Fruit fly (Drosophila melanogaster) whole organism, embryonic: Measurements from ENCODE around the gene CG43339.

Source experiments
- Adf1 ChIP-seq: fragments of 200-800 bp; sonication (Bioruptor generic); IDR thresholded peaks from 2 replicates; pipeline ENCODE4 v1.3.6; 2022; ENCODE audit warnings: missing biosample characterization, missing genetic modification characterization
- Awh ChIP-seq: fragments of 200-800 bp; sonication (Bioruptor generic); IDR thresholded peaks from 2 replicates; pipeline ENCODE4, ENCODE4 v1.3.6; 2022; ENCODE audit warnings: missing biosample characterization, missing genetic modification characterization
- CG10147 ChIP-seq: fragments of 200-800 bp; sonication (Bioruptor generic); optimal IDR thresholded peaks from 2 replicates; lab custom pipeline; 2019; ENCODE audit warnings: missing biosample characterization, mild to moderate bottlenecking, missing genetic modification characterization, moderate library complexity
- CG1024 ChIP-seq: fragments of 200-800 bp; sonication (Bioruptor generic); IDR thresholded peaks from 2 replicates; pipeline ENCODE4 v1.3.6; 2022; ENCODE audit warnings: missing biosample characterization, missing genetic modification characterization
- CG10543 ChIP-seq: fragments of 200-800 bp; sonication (Bioruptor generic); optimal IDR thresholded peaks from 3 replicates; lab custom pipeline; 2017; ENCODE audit warnings: missing biosample characterization, mild to moderate bottlenecking, missing genetic modification characterization, moderate library complexity
- CG11247 ChIP-seq: fragments of 200-800 bp; sonication (Bioruptor generic); IDR thresholded peaks from 2 replicates; pipeline ENCODE4 v1.3.6; 2022; ENCODE audit warnings: missing biosample characterization, missing genetic modification characterization
- CG12391 ChIP-seq: fragments of 200-800 bp; sonication (Bioruptor generic); optimal IDR thresholded peaks from 3 replicates; lab custom pipeline; 2018; ENCODE audit warnings: missing biosample characterization, mild to moderate bottlenecking, missing genetic modification characterization, moderate library complexity
- CG12769 ChIP-seq: fragments of 200-800 bp; sonication (Bioruptor generic); optimal IDR thresholded peaks from 2 replicates; lab custom pipeline; 2019; ENCODE audit warnings: missing biosample characterization, mild to moderate bottlenecking, missing genetic modification characterization, moderate library complexity
- CG12942 ChIP-seq: fragments of 200-800 bp; sonication (Bioruptor generic); optimal IDR thresholded peaks from 3 replicates; lab custom pipeline; 2016; ENCODE audit warnings: missing biosample characterization, missing genetic modification characterization
- CG13123 ChIP-seq: fragments of 200-800 bp; sonication (Bioruptor generic); optimal IDR thresholded peaks from 2 replicates; lab custom pipeline; 2016; ENCODE audit warnings: missing biosample characterization, missing genetic modification characterization
- CG14014 ChIP-seq: fragments of 200-800 bp; sonication (Bioruptor generic); IDR thresholded peaks from 2 replicates; pipeline ENCODE4 v1.3.6; 2022; ENCODE audit warnings: missing biosample characterization, missing genetic modification characterization
- CG16779 ChIP-seq: fragments of 200-800 bp; sonication (Bioruptor generic); IDR thresholded peaks from 2 replicates; pipeline ENCODE4 v1.3.6; 2022; ENCODE audit warnings: missing biosample characterization, missing genetic modification characterization
- CG17328 ChIP-seq: fragments of 200-800 bp; sonication (Bioruptor generic); IDR thresholded peaks from 2 replicates; pipeline ENCODE4 v1.3.6; 2022; ENCODE audit warnings: missing biosample characterization, missing genetic modification characterization
- CG32532 ChIP-seq: fragments of 200-800 bp; sonication (Bioruptor generic); IDR thresholded peaks from 2 replicates; pipeline ENCODE4 v1.3.6; 2022; ENCODE audit warnings: missing biosample characterization, missing genetic modification characterization
- CG7839 ChIP-seq: fragments of 200-800 bp; sonication (Bioruptor generic); optimal IDR thresholded peaks from 3 replicates; lab custom pipeline; 2018; ENCODE audit warnings: missing biosample characterization, mild to moderate bottlenecking, missing genetic modification characterization, moderate library complexity
- CG8290 ChIP-seq, 3 experiments: fragments of 200-800 bp; sonication (Bioruptor generic); optimal IDR thresholded peaks; 2 replicates each; lab custom pipeline; 2016 to 2019; ENCODE audit warnings: missing biosample characterization in 3 of 3, missing genetic modification characterization in 3 of 3, mild to moderate bottlenecking in 2 of 3, moderate library complexity in 1 of 3
- CG9727 ChIP-seq: fragments of 200-800 bp; sonication (Bioruptor generic); optimal IDR thresholded peaks from 3 replicates; lab custom pipeline; 2017; ENCODE audit warnings: missing biosample characterization, mild to moderate bottlenecking, missing genetic modification characterization
- Dbx ChIP-seq: fragments of 200-800 bp; sonication (Bioruptor generic); IDR thresholded peaks from 3 replicates; pipeline ENCODE4 v1.3.6; 2022; ENCODE audit warnings: missing biosample characterization, missing genetic modification characterization
- Dip2 ChIP-seq: fragments of 200-800 bp; sonication (Bioruptor generic); IDR thresholded peaks from 2 replicates; pipeline ENCODE4 v1.3.6; 2022; ENCODE audit warnings: missing biosample characterization, missing genetic modification characterization
- Drgx ChIP-seq: fragments of 200-800 bp; sonication (Bioruptor generic); IDR thresholded peaks from 2 replicates; pipeline ENCODE4 v1.3.6; 2022; ENCODE audit warnings: missing biosample characterization, missing genetic modification characterization
- Ets97D ChIP-seq: fragments of 200-800 bp; sonication (Bioruptor generic); optimal IDR thresholded peaks from 3 replicates; lab custom pipeline; 2016; ENCODE audit warnings: missing biosample characterization, missing genetic modification characterization
- HmgZ ChIP-seq: fragments of 200-800 bp; sonication (Bioruptor generic); optimal IDR thresholded peaks from 2 replicates; lab custom pipeline; 2018; ENCODE audit warnings: missing biosample characterization, mild to moderate bottlenecking, missing genetic modification characterization
- Max ChIP-seq: fragments of 200-800 bp; sonication (Bioruptor generic); optimal IDR thresholded peaks from 2 replicates; lab custom pipeline; 2016; ENCODE audit warnings: missing biosample characterization, mild to moderate bottlenecking, missing genetic modification characterization
- NC2α ChIP-seq: fragments of 200-800 bp; sonication (Bioruptor generic); optimal IDR thresholded peaks from 2 replicates; lab custom pipeline; 2016; ENCODE audit warnings: missing biosample characterization, missing genetic modification characterization
- NC2β ChIP-seq: fragments of 200-800 bp; sonication (Bioruptor generic); optimal IDR thresholded peaks from 2 replicates; lab custom pipeline; 2016; ENCODE audit warnings: missing biosample characterization, missing genetic modification characterization
- Nf-YA ChIP-seq: fragments of 200-800 bp; sonication (Bioruptor generic); IDR thresholded peaks from 2 replicates; pipeline ENCODE4 v1.3.6; 2022; ENCODE audit warnings: missing biosample characterization, missing genetic modification characterization
- Rx ChIP-seq: fragments of 200-800 bp; sonication (Bioruptor generic); IDR thresholded peaks from 2 replicates; pipeline ENCODE4 v1.3.6; 2022; ENCODE audit warnings: missing biosample characterization, missing genetic modification characterization
- Sox102F ChIP-seq: fragments of 200-800 bp; sonication (Bioruptor generic); optimal IDR thresholded peaks from 2 replicates; lab custom pipeline; 2018; ENCODE audit warnings: missing biosample characterization, mild to moderate bottlenecking, missing genetic modification characterization, moderate library complexity
- Vsx1 ChIP-seq: fragments of 200-800 bp; sonication (Bioruptor generic); optimal IDR thresholded peaks from 2 replicates; lab custom pipeline; 2017; ENCODE audit warnings: missing biosample characterization, mild to moderate bottlenecking, missing genetic modification characterization, missing genetic modification reagents
- ap ChIP-seq: fragments of 200-800 bp; sonication (Bioruptor generic); IDR thresholded peaks from 2 replicates; pipeline ENCODE4 v1.3.6; 2022; ENCODE audit warnings: missing biosample characterization, missing genetic modification characterization
- ara ChIP-seq: fragments of 200-800 bp; sonication (Bioruptor generic); IDR thresholded peaks from 2 replicates; pipeline ENCODE4 v1.3.6; 2022; ENCODE audit warnings: missing biosample characterization, missing genetic modification characterization
- bigmax ChIP-seq: fragments of 200-800 bp; sonication (Bioruptor generic); optimal IDR thresholded peaks from 2 replicates; lab custom pipeline; 2018; ENCODE audit warnings: missing biosample characterization, mild to moderate bottlenecking, missing genetic modification characterization
- ci ChIP-seq: fragments of 200-800 bp; sonication (Bioruptor generic); IDR thresholded peaks from 3 replicates; pipeline ENCODE4 v1.3.6; 2022; ENCODE audit warnings: missing biosample characterization, missing genetic modification characterization
- cwo ChIP-seq: fragments of 200-800 bp; sonication (Bioruptor generic); optimal IDR thresholded peaks from 3 replicates; lab custom pipeline; 2017; ENCODE audit warnings: missing biosample characterization, missing genetic modification characterization, mild to moderate bottlenecking, moderate library complexity, missing genetic modification reagents
- en ChIP-seq: fragments of 200-800 bp; sonication (Bioruptor generic); optimal IDR thresholded peaks from 2 replicates; lab custom pipeline; 2016; ENCODE audit warnings: missing biosample characterization, missing genetic modification characterization
- esg ChIP-seq: fragments of 200-800 bp; sonication (Bioruptor generic); conservative IDR thresholded peaks from 2 replicates; pipeline ENCODE4 v1.3.6; 2022; ENCODE audit warnings: missing biosample characterization, missing genetic modification characterization
- exex ChIP-seq: fragments of 200-800 bp; sonication (Bioruptor generic); optimal IDR thresholded peaks from 4 replicates; lab custom pipeline; 2018; ENCODE audit warnings: missing biosample characterization, mild to moderate bottlenecking, missing genetic modification characterization, moderate library complexity
- lab ChIP-seq: fragments of 200-800 bp; sonication (Bioruptor generic); optimal IDR thresholded peaks from 3 replicates; lab custom pipeline; 2017; ENCODE audit warnings: missing biosample characterization, missing genetic modification characterization, mild to moderate bottlenecking, moderate library complexity, missing genetic modification reagents
- lola ChIP-seq, 3 experiments: fragments of >200 bp in 2 of 3; fragments of 200-800 bp in 1 of 3; sonication (Bioruptor generic) in 1 of 3; optimal IDR thresholded peaks; 2 replicates each; lab custom pipeline; 2017 to 2019; ENCODE audit warnings: missing biosample characterization in 3 of 3, missing genetic modification characterization in 3 of 3, mild to moderate bottlenecking in 1 of 3, moderate library complexity in 1 of 3
- maf-S ChIP-seq: fragments of 200-800 bp; sonication (Bioruptor generic); optimal IDR thresholded peaks from 2 replicates; lab custom pipeline; 2016; ENCODE audit warnings: missing biosample characterization, missing genetic modification characterization
- mirr ChIP-seq: fragments of 200-800 bp; sonication (Bioruptor generic); optimal IDR thresholded peaks from 3 replicates; lab custom pipeline; 2018; ENCODE audit warnings: missing biosample characterization, mild to moderate bottlenecking, missing genetic modification characterization
- sens-2 ChIP-seq: fragments of 200-800 bp; sonication (Bioruptor generic); IDR thresholded peaks from 2 replicates; pipeline ENCODE4 v1.3.6; 2022; ENCODE audit warnings: missing biosample characterization, missing genetic modification characterization
- sima ChIP-seq: fragments of 200-800 bp; sonication (Bioruptor generic); optimal IDR thresholded peaks from 2 replicates; lab custom pipeline; 2016; ENCODE audit warnings: missing biosample characterization, missing genetic modification characterization
- sisA ChIP-seq: fragments of 200-800 bp; sonication (Bioruptor generic); IDR thresholded peaks from 2 replicates; pipeline ENCODE4 v1.3.6; 2022; ENCODE audit warnings: missing biosample characterization, missing genetic modification characterization
- slbo ChIP-seq: fragments of 200-800 bp; sonication (Bioruptor generic); IDR thresholded peaks from 2 replicates; pipeline ENCODE4 v1.3.6; 2022; ENCODE audit warnings: missing biosample characterization, missing genetic modification characterization
- sug ChIP-seq: fragments of 200-800 bp; optimal IDR thresholded peaks from 2 replicates; lab custom pipeline; 2019; ENCODE audit warnings: missing biosample characterization, mild to moderate bottlenecking, missing genetic modification characterization, moderate library complexity
- vvl ChIP-seq: fragments of 200-800 bp; sonication (Bioruptor generic); IDR thresholded peaks from 2 replicates; pipeline ENCODE4 v1.3.6; 2022; ENCODE audit warnings: missing biosample characterization, missing genetic modification characterization
- wdn ChIP-seq: fragments of 200-800 bp; sonication (Bioruptor generic); IDR thresholded peaks from 2 replicates; pipeline ENCODE4 v1.3.6; 2022; ENCODE audit warnings: missing biosample characterization, missing genetic modification characterization

Gene CG43339

DNA sequence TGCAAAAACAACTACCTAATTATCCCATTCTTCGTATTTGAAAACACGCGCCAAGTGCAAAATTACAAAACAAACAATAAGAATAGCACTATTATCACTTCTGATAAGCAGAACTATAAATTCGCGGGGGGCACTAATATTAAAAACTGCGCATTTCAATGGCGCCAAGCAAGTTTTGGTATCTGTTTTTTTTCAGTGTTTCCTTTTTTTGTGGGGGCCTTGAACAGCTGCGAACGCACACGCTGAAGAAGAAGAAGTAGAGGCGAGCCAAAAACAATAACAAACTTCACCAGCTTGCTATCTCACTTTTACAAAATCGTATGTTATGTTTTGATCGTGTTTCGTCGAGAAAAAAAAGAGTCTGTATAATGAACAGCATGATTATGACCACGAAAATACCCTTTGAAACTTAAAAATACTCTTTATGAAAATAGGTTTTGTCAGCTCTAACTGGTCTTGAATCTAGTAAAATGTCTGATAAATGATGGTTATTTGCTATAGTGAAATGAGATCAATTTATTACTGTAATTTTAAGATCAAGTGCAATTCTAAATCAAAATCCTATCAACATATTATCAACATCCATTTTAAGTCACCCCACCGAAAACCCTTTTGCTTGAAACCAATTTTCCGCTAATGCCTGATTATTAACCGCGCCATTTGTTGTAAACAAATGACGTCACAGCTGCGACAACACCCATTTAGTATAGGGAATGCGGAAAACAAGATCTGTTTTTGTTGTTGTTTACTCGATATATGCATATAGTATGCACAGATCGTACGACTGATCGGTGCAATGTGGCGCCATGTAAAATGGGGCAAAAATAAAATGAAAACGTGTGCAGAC, 21.0 kb upstream of the CG43339 start (continued):
- TF ChIP-seq CG32532 (GFP tag; lab: Robert Waterston, UW): peak; percentile 73
- TF ChIP-seq CG12942 (GFP tag; lab: Kevin White, UChicago): peak; percentile 31
- peak; percentile 48 for TF ChIP-seq CG13123 (GFP tag; lab: Kevin White, UChicago)
- TF ChIP-seq ap (GFP tag; lab: Robert Waterston, UW): peak; percentile 60
- peak; percentile 64 for TF ChIP-seq ara (GFP tag; lab: Robert Waterston, UW)
- TF ChIP-seq wdn: 0 out of 2 replicates have a peak, but pooled peaks have one; percentile 29
- peak; percentile 70; the same call in 1 of the 2 replicates for TF ChIP-seq CG16779 (GFP tag; lab: Robert Waterston, UW)
- TF ChIP-seq sens-2: no peak
- TF ChIP-seq slbo (GFP tag; lab: Robert Waterston, UW): peak; percentile 73
- TF ChIP-seq CG10147 (GFP tag; lab: Kevin White, UChicago): peak; percentile 14
- peak; percentile 79 for TF ChIP-seq Nf-YA (GFP tag; lab: Robert Waterston, UW)
- peak; percentile 81 for TF ChIP-seq lab (GFP tag; lab: Kevin White, UChicago)
- TF ChIP-seq Max (GFP tag; lab: Kevin White, UChicago): peak; percentile 18
- peak; percentile 72; the same call in 2 of the 3 replicates for TF ChIP-seq Dbx
- TF ChIP-seq CG17328 (GFP tag; lab: Robert Waterston, UW): peak; percentile 68
- peak; percentile 25 for TF ChIP-seq exex (tag; lab: Kevin White, UChicago)
- peak; percentile 51 for TF ChIP-seq esg (GFP tag; lab: Robert Waterston, UW)
- peak; percentile 52 for TF ChIP-seq CG12769 (tag; lab: Kevin White, UChicago)
- 0 out of 2 replicates have a peak, but pooled peaks have one; percentile 33 for TF ChIP-seq Awh
- TF ChIP-seq CG10543 (GFP tag; lab: Kevin White, UChicago): peak; percentile 79
- TF ChIP-seq mirr (GFP tag; lab: Kevin White, UChicago): peak; percentile 74
- peak; percentile 54; the same call in 1 of the 2 replicates for TF ChIP-seq sisA
- TF ChIP-seq CG11247 (GFP tag; lab: Robert Waterston, UW): peak; percentile 71
- TF ChIP-seq sima: no peak
- peak; percentile 50 for TF ChIP-seq maf-S (GFP tag; lab: Kevin White, UChicago)
- TF ChIP-seq lola (GFP tag; optimal IDR thresholded peaks at IDR 0.05; lab: Kevin White, UChicago): peak in 1 of 3 experiments; percentile 23
- TF ChIP-seq CG8290 (GFP tag; optimal IDR thresholded peaks at IDR 0.05; lab: Kevin White, UChicago): peak; percentile 24
- TF ChIP-seq CG8290 (tag; optimal IDR thresholded peaks at IDR 0.05; lab: Kevin White, UChicago): peak in 1 of 2 experiments; percentile 60
- TF ChIP-seq CG14014 (GFP tag; lab: Robert Waterston, UW): peak; percentile 76
- peak; percentile 75 for TF ChIP-seq cwo (GFP tag; lab: Kevin White, UChicago)
- TF ChIP-seq sug (tag; lab: Kevin White, UChicago): peak; percentile 100
- peak; percentile 48 for TF ChIP-seq CG12391 (tag; lab: Kevin White, UChicago)
- TF ChIP-seq vvl: peak; percentile 73
- no peak for TF ChIP-seq Dip2 (GFP tag; lab: Robert Waterston, UW)
- TF ChIP-seq Adf1 (GFP tag; lab: Robert Waterston, UW): no peak; the same call in 1 of the 2 replicates
- TF ChIP-seq Vsx1 (GFP tag; lab: Kevin White, UChicago): no peak
- peak; percentile 53 for TF ChIP-seq HmgZ (tag; lab: Kevin White, UChicago)
- peak; percentile 43; the same call in 1 of the 2 replicates for TF ChIP-seq Drgx (GFP tag; lab: Robert Waterston, UW)
- TF ChIP-seq CG7839 (tag; lab: Kevin White, UChicago): peak; percentile 48
- TF ChIP-seq Ets97D (GFP tag; lab: Kevin White, UChicago): peak; percentile 57
- TF ChIP-seq ci: peak; percentile 85
- peak; percentile 49 for TF ChIP-seq NC2β (GFP tag; lab: Kevin White, UChicago)
- TF ChIP-seq en (GFP tag; lab: Kevin White, UChicago): peak; percentile 45
- peak; percentile 17 for TF ChIP-seq NC2α (GFP tag; lab: Kevin White, UChicago)
- TF ChIP-seq Rx (GFP tag; lab: Robert Waterston, UW): peak; percentile 52
- TF ChIP-seq CG9727 (GFP tag; lab: Kevin White, UChicago): peak; percentile 66
- 0 out of 2 replicates have a peak, but pooled peaks have one; percentile 36 for TF ChIP-seq CG1024 (GFP tag; lab: Robert Waterston, UW)
- peak; percentile 49 for TF ChIP-seq Sox102F (GFP tag; lab: Kevin White, UChicago)
- TF ChIP-seq bigmax (GFP tag; lab: Kevin White, UChicago): no peak
